Worm (Caenorhabditis elegans) whole organism, L4 larva: ENCODE data around the gene C45G9.9.
"Not testable (repeated sequence)": the region's sequence is repeated elsewhere in the genome, so short reads cannot be mapped to it uniquely, and the experiment has no call there.

Experiments used
- F10B5.3 ChIP-seq: sonication (generic microtip); optimal IDR thresholded peaks from 2 replicates; lab custom pipeline; 2016; ENCODE audit warnings: mild to moderate bottlenecking, missing genetic modification characterization, missing compliant biosample characterization
- F26F4.8 ChIP-seq: fragments of 200-800 bp; sonication (Bioruptor generic); conservative IDR thresholded peaks from 2 replicates; pipeline ENCODE4 v1.3.6; 2022; ENCODE audit warnings: missing genetic modification characterization, missing compliant biosample characterization
- F49E8.2 ChIP-seq: sonication (generic microtip); optimal IDR thresholded peaks from 2 replicates; lab custom pipeline; 2016; ENCODE audit warnings: missing compliant biosample characterization, mild to moderate bottlenecking, missing genetic modification characterization, borderline replicate concordance
- T20F7.1 ChIP-seq: fragments of 200-800 bp; sonication (Bioruptor generic); optimal IDR thresholded peaks from 2 replicates; lab custom pipeline; 2018; ENCODE audit warnings: mild to moderate bottlenecking, missing genetic modification characterization, missing compliant biosample characterization
- aha-1 ChIP-seq: fragments of 150-350 bp; peaks from one replicate; lab custom pipeline; 2014; ENCODE audit warnings: missing biosample characterization, missing genetic modification characterization
- arid-1 ChIP-seq: fragments of 200-800 bp; sonication (Bioruptor generic); conservative IDR thresholded peaks from 2 replicates; pipeline ENCODE4 v1.3.6; 2022; ENCODE audit warnings: missing genetic modification reagents, missing genetic modification characterization, missing compliant biosample characterization
- ceh-82 ChIP-seq: sonication (generic microtip); optimal IDR thresholded peaks from 2 replicates; lab custom pipeline; 2017; ENCODE audit warnings: missing biosample characterization, missing genetic modification characterization
- daf-8 ChIP-seq: fragments of 200-800 bp; sonication (Bioruptor generic); IDR thresholded peaks from 2 replicates; pipeline ENCODE4 v1.3.6; 2022; ENCODE audit warnings: missing genetic modification characterization, missing compliant biosample characterization
- dmd-6 ChIP-seq: fragments of 200-800 bp; sonication (Bioruptor generic); IDR thresholded peaks from 2 replicates; pipeline ENCODE4 v1.3.6; 2022; ENCODE audit warnings: missing genetic modification reagents, missing genetic modification characterization, missing compliant biosample characterization
- dmd-8 ChIP-seq: fragments of 200-800 bp; sonication (Bioruptor generic); IDR thresholded peaks from 2 replicates; pipeline ENCODE4 v1.3.6; 2022; ENCODE audit warnings: missing genetic modification characterization, missing compliant biosample characterization
- dve-1 ChIP-seq: sonication (generic microtip); optimal IDR thresholded peaks from 2 replicates; lab custom pipeline; 2017; ENCODE audit warnings: antibody characterized with exemption, mild to moderate bottlenecking, missing genetic modification characterization, missing compliant biosample characterization; ENCODE audit not compliant: insufficient read depth
- hlh-11 ChIP-seq: fragments of 200-800 bp; sonication (Bioruptor generic); optimal IDR thresholded peaks from 2 replicates; lab custom pipeline; 2018; ENCODE audit warnings: mild to moderate bottlenecking, missing genetic modification characterization, missing compliant biosample characterization
- hlh-30 ChIP-seq: sonication (generic microtip); optimal IDR thresholded peaks from 2 replicates; lab custom pipeline; 2017; ENCODE audit warnings: antibody characterized with exemption, mild to moderate bottlenecking, missing genetic modification characterization, missing compliant biosample characterization; ENCODE audit not compliant: insufficient read depth
- lin-13 ChIP-seq: fragments of 150-350 bp; optimal IDR thresholded peaks from 2 replicates; lab custom pipeline; 2014; ENCODE audit warnings: missing biosample characterization, missing genetic modification reagents, missing genetic modification characterization
- lin-39 ChIP-seq: fragments of 150-350 bp; optimal IDR thresholded peaks from 2 replicates; lab custom pipeline; 2014; ENCODE audit warnings: missing biosample characterization, missing genetic modification reagents, missing genetic modification characterization
- lsy-2 ChIP-seq, 2 experiments: fragments of 150-350 bp in 1 of 2; sonication (generic microtip) in 1 of 2; optimal IDR thresholded peaks; 2 replicates each; lab custom pipeline; 2014 to 2017; ENCODE audit warnings: missing biosample characterization in 2 of 2, missing genetic modification characterization in 2 of 2
- madf-9 ChIP-seq: fragments of 200-800 bp; sonication (Bioruptor generic); conservative IDR thresholded peaks from 2 replicates; pipeline ENCODE4 v1.3.6; 2022; ENCODE audit warnings: missing genetic modification reagents, missing genetic modification characterization, missing compliant biosample characterization
- mdt-29 ChIP-seq: fragments of 200-800 bp; sonication (Bioruptor generic); IDR thresholded peaks from 2 replicates; pipeline ENCODE4 v1.3.6; 2022; ENCODE audit warnings: missing genetic modification reagents, missing genetic modification characterization, missing compliant biosample characterization
- mes-2 ChIP-seq: sonication (generic microtip); optimal IDR thresholded peaks from 2 replicates; lab custom pipeline; 2016; ENCODE audit warnings: missing genotype, mild to moderate bottlenecking, missing genetic modification characterization, missing compliant biosample characterization; ENCODE audit not compliant: poor library complexity, severe bottlenecking
- mxl-2 ChIP-seq: fragments of 200-800 bp; sonication (Bioruptor generic); conservative IDR thresholded peaks from 2 replicates; pipeline ENCODE4 v1.3.6; 2022; ENCODE audit warnings: missing genetic modification reagents, missing genetic modification characterization, missing compliant biosample characterization
- mxl-3 ChIP-seq: fragments of 200-800 bp; sonication (Bioruptor generic); optimal IDR thresholded peaks from 2 replicates; lab custom pipeline; 2018; ENCODE audit warnings: mild to moderate bottlenecking, missing genetic modification characterization, missing compliant biosample characterization
- nhr-102 ChIP-seq: sonication (generic microtip); optimal IDR thresholded peaks from 2 replicates; lab custom pipeline; 2016; ENCODE audit warnings: mild to moderate bottlenecking, missing genetic modification characterization, moderate library complexity, missing compliant biosample characterization
- nhr-111 ChIP-seq: fragments of 200-800 bp; sonication (Bioruptor generic); optimal IDR thresholded peaks from 2 replicates; lab custom pipeline; 2018; ENCODE audit warnings: mild to moderate bottlenecking, missing genetic modification characterization, missing compliant biosample characterization
- nhr-28 ChIP-seq: fragments of 150-350 bp; optimal IDR thresholded peaks from 2 replicates; lab custom pipeline; 2014; ENCODE audit warnings: missing biosample characterization, missing genetic modification characterization
- nhr-42 ChIP-seq: fragments of 200-800 bp; sonication (Bioruptor generic); IDR thresholded peaks from 2 replicates; pipeline ENCODE4 v1.3.6; 2022; ENCODE audit warnings: missing genetic modification characterization, missing compliant biosample characterization
- nhr-48 ChIP-seq: sonication (generic microtip); optimal IDR thresholded peaks from 2 replicates; lab custom pipeline; 2016; ENCODE audit warnings: mild to moderate bottlenecking, missing genetic modification characterization, missing compliant biosample characterization
- php-3 ChIP-seq: fragments of 200-800 bp; sonication (Bioruptor generic); IDR thresholded peaks from 2 replicates; pipeline ENCODE4 v1.3.6; 2022; ENCODE audit warnings: missing genetic modification reagents, missing genetic modification characterization, missing compliant biosample characterization
- rbr-2 ChIP-seq: sonication (generic microtip); optimal IDR thresholded peaks from 2 replicates; lab custom pipeline; 2016; ENCODE audit warnings: missing genotype, missing genetic modification characterization, missing compliant biosample characterization
- snpc-1.2 ChIP-seq: fragments of 200-800 bp; sonication (Bioruptor generic); IDR thresholded peaks from 2 replicates; pipeline ENCODE4 v1.3.6; 2022; ENCODE audit warnings: missing genetic modification reagents, missing genetic modification characterization, missing compliant biosample characterization
- spr-1 ChIP-seq: sonication (generic microtip); optimal IDR thresholded peaks from 2 replicates; lab custom pipeline; 2016; ENCODE audit warnings: mild to moderate bottlenecking, missing genetic modification characterization, missing compliant biosample characterization
- unc-130 ChIP-seq: sonication (generic microtip); optimal IDR thresholded peaks from 2 replicates; lab custom pipeline; 2016; ENCODE audit warnings: missing genetic modification reagents, missing genetic modification characterization, missing compliant biosample characterization
- unc-62 ChIP-seq, 3 experiments: fragments of 150-350 bp in 1 of 3; sonication (generic microtip); optimal IDR thresholded peaks in 2 of 3; peaks in 1 of 3; 1 replicate in 1 of 3; 2 replicates in 2 of 3; lab custom pipeline; 2014 to 2017; ENCODE audit warnings: missing biosample characterization in 3 of 3, missing genetic modification characterization in 3 of 3, missing genetic modification reagents in 3 of 3, missing genotype in 1 of 3
- zfp-2 ChIP-seq: sonication (generic microtip); optimal IDR thresholded peaks from 2 replicates; lab custom pipeline; 2016; ENCODE audit warnings: mild to moderate bottlenecking, missing genetic modification characterization, missing compliant biosample characterization
- zfp-3 ChIP-seq: fragments of 200-800 bp; sonication (Bioruptor generic); conservative IDR thresholded peaks from 2 replicates; pipeline ENCODE4 v1.3.6; 2022; ENCODE audit warnings: missing genetic modification reagents, missing genetic modification characterization, missing compliant biosample characterization
- zip-2 ChIP-seq: fragments of 150-350 bp; optimal IDR thresholded peaks from 2 replicates; lab custom pipeline; 2014; ENCODE audit warnings: missing biosample characterization, missing genetic modification characterization

C45G9.9 gene

DNA sequence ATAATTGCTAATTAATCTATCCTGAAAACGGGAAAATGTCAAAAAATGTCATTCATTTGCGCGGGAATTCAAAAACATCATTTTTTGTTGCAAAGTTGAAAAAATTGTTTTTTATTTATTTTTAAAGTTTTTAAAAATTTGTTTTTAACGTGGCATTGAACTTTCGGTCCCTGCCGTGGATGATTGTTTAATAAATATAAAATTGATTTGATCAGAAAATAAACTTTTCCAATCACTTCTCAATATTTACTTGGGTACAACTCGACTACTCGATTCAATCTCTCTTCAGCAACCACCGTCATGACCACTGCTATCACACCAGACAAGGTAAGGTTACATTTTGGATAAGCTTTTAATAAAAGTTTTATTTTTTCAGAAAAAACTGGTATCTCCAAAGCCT is 6.8 kb upstream of the C45G9.9 start, which contains the start of gene C45G9.4:
Gene C45G9.4, plus strand, starts transcription at position 301 of the 400 bp plus-strand sequence.
- not testable (repeated sequence) for TF ChIP-seq mes-2 (tag; lab: Kevin White, UChicago); spr-1 (tag; lab: Kevin White, UChicago); mdt-29

DNA sequence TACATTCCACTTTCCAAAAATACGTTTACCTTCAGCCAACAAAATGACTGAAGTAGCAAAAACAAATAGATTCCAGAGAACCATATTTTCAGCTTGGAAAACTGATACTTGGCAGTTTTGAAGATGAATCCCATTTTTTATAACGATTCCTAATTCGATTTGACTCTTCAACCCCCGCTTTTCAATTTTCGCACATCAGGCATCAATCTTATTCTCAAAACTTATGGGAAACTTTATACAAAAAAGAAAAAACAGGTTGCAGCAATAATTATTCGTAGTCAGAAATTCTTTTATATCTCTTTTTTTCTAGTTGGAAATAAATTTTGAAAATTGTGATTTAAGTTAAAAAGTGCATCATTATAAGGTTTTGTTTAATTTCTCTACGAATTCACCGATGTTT is 6.2 kb upstream of the C45G9.9 start, which contains the start of gene C45G9.10:
Gene C45G9.10, minus strand, starts transcription at position 101 of the 400 bp plus-strand sequence.
- peak; percentile 64 for TF ChIP-seq aha-1 (tag; lab: Kevin White, UChicago)
- TF ChIP-seq hlh-11 (tag; lab: Kevin White, UChicago) = no peak
- TF ChIP-seq T20F7.1 (GFP tag; lab: Kevin White, UChicago) = no peak

- TF ChIP-seq mdt-29 = no peak
- TF ChIP-seq, all 104 proteins: peak for 0
Observed at ce11 chrIII:5053541-5053940, 2.1 kb downstream of the C45G9.9 start, which contains the start of gene C45G9.8. Gene C45G9.8 (minus strand): TSS chrIII:5053641.

DNA sequence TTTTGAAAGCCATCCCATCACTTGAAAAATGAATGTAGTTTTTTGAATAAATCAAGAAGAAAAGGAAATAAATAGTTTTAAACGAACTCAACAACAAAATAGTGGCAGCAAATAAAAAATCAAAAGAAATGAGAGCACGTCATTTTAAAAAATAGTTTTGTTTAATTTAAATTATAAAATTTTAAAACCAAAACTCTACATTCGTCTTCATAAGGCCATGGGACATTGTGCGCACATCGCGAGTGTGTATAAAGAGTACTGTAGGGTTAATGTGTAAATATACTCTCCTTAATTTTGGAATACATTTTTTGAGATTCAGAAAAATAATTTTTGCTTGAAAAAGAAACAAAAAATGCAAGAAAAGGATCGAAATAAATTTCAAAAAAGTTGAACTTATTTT is 3.7 kb downstream of the C45G9.9 start, which contains the start of gene C45G9.15:
Gene C45G9.15, minus strand, starts transcription at position 101 of the 400 bp plus-strand sequence.
- TF ChIP-seq dmd-8 (GFP tag; lab: Robert Waterston, UW) (no peak), F49E8.2 (tag; lab: Kevin White, UChicago) (no peak), lin-39 (tag; lab: Kevin White, UChicago) (no peak), php-3 (no peak), ceh-82 (tag; lab: Kevin White, UChicago) (no peak), F26F4.8 (GFP tag; lab: Robert Waterston, UW) (no peak), mxl-2 (GFP tag; lab: Robert Waterston, UW) (no peak), aha-1 (tag; lab: Kevin White, UChicago) (no peak), unc-130 (GFP tag; lab: Kevin White, UChicago) (no peak), nhr-102 (tag; lab: Kevin White, UChicago) (no peak), zfp-2 (tag; lab: Kevin White, UChicago) (no peak), lsy-2 (tag; optimal IDR thresholded peaks at IDR 0.05; lab: Kevin White, UChicago) (no peak), nhr-28 (tag; lab: Kevin White, UChicago) (no peak), zip-2 (tag; lab: Kevin White, UChicago) (no peak), arid-1 (GFP tag; lab: Robert Waterston, UW) (no peak)

ce11 chrIII:5047740-5048139 is 7.9 kb downstream of the C45G9.9 start, which contains the start of gene C45G9.5:
Gene C45G9.5 (plus strand): TSS chrIII:5048117.
- TF ChIP-seq unc-62 (GFP tag; optimal IDR thresholded peaks at IDR 0.05 in 1 of 2; lab: Kevin White, UChicago) (no peak), unc-62 (tag; optimal IDR thresholded peaks at IDR 0.05; lab: Kevin White, UChicago) (no peak), rbr-2 (tag; lab: Kevin White, UChicago) (no peak), daf-8 (GFP tag; lab: Robert Waterston, UW) (no peak), dve-1 (tag; lab: Kevin White, UChicago) (no peak), madf-9 (GFP tag; lab: Robert Waterston, UW) (no peak), mxl-3 (no peak), nhr-48 (tag; lab: Kevin White, UChicago) (no peak), F10B5.3 (tag; lab: Kevin White, UChicago) (no peak), zfp-3 (no peak), nhr-111 (no peak), nhr-42 (GFP tag; lab: Robert Waterston, UW) (no peak), snpc-1.2 (no peak), lin-13 (GFP tag; lab: Kevin White, UChicago) (no peak), F26F4.8 (GFP tag; lab: Robert Waterston, UW) (no peak), dmd-6 (no peak), hlh-30 (tag; lab: Kevin White, UChicago) (no peak)
